Fruit fly (Drosophila melanogaster) whole organism, embryonic: Measurements from ENCODE around the gene Usp30.

ENCODE experiments used
- Adf1 ChIP-seq: fragments of 200-800 bp; sonication (Bioruptor generic); IDR thresholded peaks from 2 replicates; pipeline ENCODE4 v1.3.6; 2022; ENCODE audit warnings: missing biosample characterization, missing genetic modification characterization
- Bgb ChIP-seq: fragments of 200-800 bp; sonication (Bioruptor generic); IDR thresholded peaks from 2 replicates; pipeline ENCODE4 v1.3.6; 2022; ENCODE audit warnings: missing biosample characterization, missing genetic modification characterization; ENCODE audit not compliant: partially characterized antibody
- Bteb2 ChIP-seq: fragments of 200-800 bp; sonication (Bioruptor generic); optimal IDR thresholded peaks from 2 replicates; lab custom pipeline; 2016; ENCODE audit warnings: missing biosample characterization, missing genetic modification characterization
- CG11093 ChIP-seq: fragments of 200-800 bp; sonication (Bioruptor generic); IDR thresholded peaks from 3 replicates; pipeline ENCODE4 v1.3.6; 2022; ENCODE audit warnings: missing biosample characterization, missing genetic modification characterization
- CG11696 ChIP-seq: fragments of 200-800 bp; sonication (Bioruptor generic); IDR thresholded peaks from 2 replicates; pipeline ENCODE4 v1.3.6; 2022; ENCODE audit warnings: missing biosample characterization, missing genetic modification characterization
- CG12155 ChIP-seq: fragments of 200-800 bp; sonication (Bioruptor generic); optimal IDR thresholded peaks from 3 replicates; lab custom pipeline; 2016; ENCODE audit warnings: missing biosample characterization, missing genetic modification characterization
- CG13775 ChIP-seq: fragments of 200-800 bp; sonication (Bioruptor generic); optimal IDR thresholded peaks from 3 replicates; lab custom pipeline; 2017; ENCODE audit warnings: missing biosample characterization, mild to moderate bottlenecking, missing genetic modification characterization
- CG15011 ChIP-seq: fragments of 200-800 bp; sonication (Bioruptor generic); optimal IDR thresholded peaks from 3 replicates; lab custom pipeline; 2018; ENCODE audit warnings: missing biosample characterization, mild to moderate bottlenecking, missing genetic modification characterization
- CG16863 ChIP-seq: fragments of 200-800 bp; sonication (Bioruptor generic); optimal IDR thresholded peaks from 3 replicates; lab custom pipeline; 2016; ENCODE audit warnings: missing biosample characterization, missing genetic modification characterization
- CG30020 ChIP-seq: fragments of 200-800 bp; optimal IDR thresholded peaks from 2 replicates; lab custom pipeline; 2019; ENCODE audit warnings: missing biosample characterization, mild to moderate bottlenecking, missing genetic modification characterization, moderate library complexity
- CG4360 ChIP-seq: fragments of 200-800 bp; sonication (Bioruptor generic); IDR thresholded peaks from 2 replicates; pipeline ENCODE4 v1.3.6; 2022; ENCODE audit warnings: missing biosample characterization, missing genetic modification characterization
- CG4404 ChIP-seq: fragments of 200-800 bp; sonication (Bioruptor generic); IDR thresholded peaks from 2 replicates; pipeline ENCODE4 v1.3.6; 2022; ENCODE audit warnings: missing biosample characterization, missing genetic modification characterization
- CG4820 ChIP-seq: fragments of 200-800 bp; sonication (Bioruptor generic); optimal IDR thresholded peaks from 3 replicates; lab custom pipeline; 2016; ENCODE audit warnings: missing biosample characterization, missing genetic modification characterization
- CG4854 ChIP-seq: fragments of 200-800 bp; sonication (Bioruptor generic); optimal IDR thresholded peaks from 2 replicates; lab custom pipeline; 2016; ENCODE audit warnings: missing biosample characterization, missing genetic modification characterization, inconsistent platforms
- CG7271 ChIP-seq: fragments of 200-800 bp; sonication (Bioruptor generic); optimal IDR thresholded peaks from 2 replicates; lab custom pipeline; 2018; ENCODE audit warnings: missing biosample characterization, mild to moderate bottlenecking, missing genetic modification characterization, moderate library complexity
- CG8290 ChIP-seq, 3 experiments: fragments of 200-800 bp; sonication (Bioruptor generic); optimal IDR thresholded peaks; 2 replicates each; lab custom pipeline; 2016 to 2019; ENCODE audit warnings: missing biosample characterization in 3 of 3, missing genetic modification characterization in 3 of 3, mild to moderate bottlenecking in 2 of 3, moderate library complexity in 1 of 3
- CG9215 ChIP-seq: fragments of 200-800 bp; sonication (Bioruptor generic); IDR thresholded peaks from 2 replicates; pipeline ENCODE4 v1.3.6; 2022; ENCODE audit warnings: missing biosample characterization, missing genetic modification characterization
- Doc2 ChIP-seq: fragments of 200-800 bp; sonication (Bioruptor generic); IDR thresholded peaks from 2 replicates; pipeline ENCODE4 v1.3.6; 2022; ENCODE audit warnings: missing biosample characterization, missing genetic modification characterization
- Ets65A ChIP-seq: fragments of 200-800 bp; sonication (Bioruptor generic); peaks from one replicate; lab custom pipeline; 2016; ENCODE audit warnings: missing biosample characterization, missing genetic modification characterization
- Ets97D ChIP-seq: fragments of 200-800 bp; sonication (Bioruptor generic); optimal IDR thresholded peaks from 3 replicates; lab custom pipeline; 2016; ENCODE audit warnings: missing biosample characterization, missing genetic modification characterization
- GATAe ChIP-seq: fragments of 200-800 bp; sonication (Bioruptor generic); conservative IDR thresholded peaks from 2 replicates; pipeline ENCODE4 v1.3.6; 2022; ENCODE audit warnings: missing biosample characterization, missing genetic modification characterization
- Hmx ChIP-seq: fragments of 200-800 bp; sonication (Bioruptor generic); optimal IDR thresholded peaks from 2 replicates; lab custom pipeline; 2016; ENCODE audit warnings: missing biosample characterization, missing genetic modification characterization
- Hr51 ChIP-seq, 2 experiments: fragments of 200-800 bp; sonication (Bioruptor generic); optimal IDR thresholded peaks; 2 replicates in 1 of 2; 3 replicates in 1 of 2; lab custom pipeline; 2016 to 2018; ENCODE audit warnings: missing biosample characterization in 2 of 2, missing genetic modification characterization in 2 of 2, mild to moderate bottlenecking in 1 of 2, moderate library complexity in 1 of 2
- Mad ChIP-seq: fragments of 200-800 bp; sonication (Bioruptor generic); optimal IDR thresholded peaks from 2 replicates; lab custom pipeline; 2016; ENCODE audit warnings: missing biosample characterization, missing genetic modification characterization
- Med ChIP-seq: fragments of 200-800 bp; sonication (Bioruptor generic); peaks from one replicate; lab custom pipeline; 2016; ENCODE audit warnings: missing biosample characterization, missing genetic modification characterization, mild to moderate bottlenecking, inconsistent platforms, moderate library complexity
- NC2α ChIP-seq: fragments of 200-800 bp; sonication (Bioruptor generic); optimal IDR thresholded peaks from 2 replicates; lab custom pipeline; 2016; ENCODE audit warnings: missing biosample characterization, missing genetic modification characterization
- Pdp1 ChIP-seq, 2 experiments: fragments of 200-800 bp; sonication (Bioruptor generic); optimal IDR thresholded peaks; 3 replicates each; lab custom pipeline; 2016; ENCODE audit warnings: missing biosample characterization in 2 of 2, missing genetic modification characterization in 2 of 2, mild to moderate bottlenecking in 1 of 2, moderate library complexity in 1 of 2
- Ravus ChIP-seq: fragments of 200-800 bp; sonication (Bioruptor generic); IDR thresholded peaks from 2 replicates; pipeline ENCODE4 v1.3.6; 2022; ENCODE audit warnings: missing biosample characterization, missing genetic modification characterization
- Stat92E ChIP-seq, 3 experiments: fragments of >200 bp in 2 of 3; fragments of 200-800 bp in 1 of 3; sonication (Bioruptor generic) in 1 of 3; optimal IDR thresholded peaks; 2 replicates each; lab custom pipeline; 2017 to 2019; ENCODE audit warnings: missing biosample characterization in 3 of 3, missing genetic modification characterization in 3 of 3, mild to moderate bottlenecking in 1 of 3, moderate library complexity in 1 of 3
- cad ChIP-seq: fragments of >200 bp; optimal IDR thresholded peaks from 2 replicates; lab custom pipeline; 2017; ENCODE audit warnings: missing biosample characterization, missing genetic modification characterization
- cas ChIP-seq: fragments of 200-800 bp; sonication (Bioruptor generic); IDR thresholded peaks from 2 replicates; pipeline ENCODE4 v1.3.6; 2022; ENCODE audit warnings: missing biosample characterization, missing genetic modification characterization
- cwo ChIP-seq: fragments of 200-800 bp; sonication (Bioruptor generic); optimal IDR thresholded peaks from 3 replicates; lab custom pipeline; 2017; ENCODE audit warnings: missing biosample characterization, missing genetic modification characterization, mild to moderate bottlenecking, moderate library complexity, missing genetic modification reagents
- dmrt11E ChIP-seq: fragments of 200-800 bp; sonication (Bioruptor generic); optimal IDR thresholded peaks from 3 replicates; lab custom pipeline; 2018; ENCODE audit warnings: missing biosample characterization, mild to moderate bottlenecking, missing genetic modification characterization, moderate library complexity
- en ChIP-seq: fragments of 200-800 bp; sonication (Bioruptor generic); optimal IDR thresholded peaks from 2 replicates; lab custom pipeline; 2016; ENCODE audit warnings: missing biosample characterization, missing genetic modification characterization
- exex ChIP-seq: fragments of 200-800 bp; sonication (Bioruptor generic); optimal IDR thresholded peaks from 4 replicates; lab custom pipeline; 2018; ENCODE audit warnings: missing biosample characterization, mild to moderate bottlenecking, missing genetic modification characterization, moderate library complexity
- her ChIP-seq: fragments of 200-800 bp; sonication (Bioruptor generic); optimal IDR thresholded peaks from 2 replicates; lab custom pipeline; 2016; ENCODE audit warnings: missing biosample characterization, missing genetic modification characterization
- inv ChIP-seq: fragments of 200-800 bp; sonication (Bioruptor generic); IDR thresholded peaks from 2 replicates; pipeline ENCODE4 v1.3.6; 2022; ENCODE audit warnings: missing biosample characterization, missing genetic modification characterization; ENCODE audit not compliant: partially characterized antibody
- mirr ChIP-seq: fragments of 200-800 bp; sonication (Bioruptor generic); optimal IDR thresholded peaks from 3 replicates; lab custom pipeline; 2018; ENCODE audit warnings: missing biosample characterization, mild to moderate bottlenecking, missing genetic modification characterization
- oc ChIP-seq: fragments of 200-800 bp; sonication (Bioruptor generic); optimal IDR thresholded peaks from 2 replicates; lab custom pipeline; 2018; ENCODE audit warnings: missing biosample characterization, mild to moderate bottlenecking, missing genetic modification characterization, moderate library complexity
- onecut ChIP-seq: fragments of 200-800 bp; sonication (Bioruptor generic); IDR thresholded peaks from 2 replicates; pipeline ENCODE4 v1.3.6; 2022; ENCODE audit warnings: missing biosample characterization, missing genetic modification characterization
- otp ChIP-seq: fragments of 200-800 bp; sonication (Bioruptor generic); IDR thresholded peaks from 3 replicates; pipeline ENCODE4, ENCODE4 v1.3.6; 2022; ENCODE audit warnings: missing biosample characterization, missing genetic modification characterization
- prd ChIP-seq, 3 experiments: fragments of >200 bp in 2 of 3; fragments of 200-800 bp in 1 of 3; sonication (Bioruptor generic) in 1 of 3; optimal IDR thresholded peaks in 2 of 3; IDR thresholded peaks in 1 of 3; 2 replicates in 2 of 3; 3 replicates in 1 of 3; pipeline versions ENCODE4 v1.3.6 to Lab custom; 2017 to 2022; ENCODE audit warnings: missing biosample characterization in 1 of 3, missing genetic modification characterization in 1 of 3
- ranshi ChIP-seq: fragments of 200-800 bp; sonication (Bioruptor generic); IDR thresholded peaks from 2 replicates; pipeline ENCODE4 v1.3.6; 2022; ENCODE audit warnings: missing biosample characterization, missing genetic modification characterization
- sd ChIP-seq: fragments of 200-800 bp; sonication (Bioruptor generic); optimal IDR thresholded peaks from 3 replicates; lab custom pipeline; 2018; ENCODE audit warnings: missing biosample characterization, mild to moderate bottlenecking, missing genetic modification characterization, moderate library complexity
- ssp ChIP-seq: fragments of 200-800 bp; sonication (Bioruptor generic); IDR thresholded peaks from 2 replicates; pipeline ENCODE4 v1.3.6; 2022; ENCODE audit warnings: missing biosample characterization, missing genetic modification characterization
- tap ChIP-seq: fragments of 200-800 bp; optimal IDR thresholded peaks from 3 replicates; lab custom pipeline; 2019; ENCODE audit warnings: missing biosample characterization, mild to moderate bottlenecking, missing genetic modification characterization, moderate library complexity
- tna ChIP-seq: fragments of 200-800 bp; sonication (Bioruptor generic); IDR thresholded peaks from 2 replicates; pipeline ENCODE4 v1.3.6; 2022; ENCODE audit warnings: missing biosample characterization, missing genetic modification characterization; ENCODE audit not compliant: partially characterized antibody
- tup ChIP-seq: fragments of 200-800 bp; sonication (Bioruptor generic); optimal IDR thresholded peaks from 2 replicates; lab custom pipeline; 2016; ENCODE audit warnings: missing biosample characterization, mild to moderate bottlenecking, missing genetic modification characterization, moderate library complexity
- yki ChIP-seq: fragments of >200 bp; optimal IDR thresholded peaks from 3 replicates; lab custom pipeline; 2018
- zfh2 ChIP-seq: fragments of 200-800 bp; sonication (Bioruptor generic); optimal IDR thresholded peaks from 2 replicates; lab custom pipeline; 2016; ENCODE audit warnings: missing biosample characterization, missing genetic modification characterization

The Usp30 gene

dm6 chrX:5884294-5884693 is 4.7 kb upstream of the Usp30 start:
- TF ChIP-seq CG8290 (GFP tag; optimal IDR thresholded peaks at IDR 0.05; lab: Kevin White, UChicago) (no peak), CG8290 (tag; optimal IDR thresholded peaks at IDR 0.05; lab: Kevin White, UChicago) (no peak), cwo (GFP tag; lab: Kevin White, UChicago) (no peak), tup (GFP tag; lab: Kevin White, UChicago) (no peak), Pdp1 (GFP tag; optimal IDR thresholded peaks at IDR 0.05; lab: Kevin White, UChicago) (peak in 1 of 2 experiments; percentile 88), Bgb (GFP tag; lab: Robert Waterston, UW) (no peak), Stat92E (GFP tag; optimal IDR thresholded peaks at IDR 0.05; lab: Kevin White, UChicago) (no peak), CG4360 (GFP tag; lab: Robert Waterston, UW) (no peak), Hr51 (GFP tag; optimal IDR thresholded peaks at IDR 0.05; lab: Kevin White, UChicago) (no peak), CG16863 (GFP tag; lab: Kevin White, UChicago) (no peak), Med (GFP tag; lab: Kevin White, UChicago) (peak; percentile 24), Ets97D (GFP tag; lab: Kevin White, UChicago) (no peak), inv (GFP tag; lab: Robert Waterston, UW) (no peak), CG15011 (GFP tag; lab: Kevin White, UChicago) (no peak), GATAe (GFP tag; lab: Robert Waterston, UW) (peak; percentile 22; the same call in 1 of the 2 replicates), CG13775 (GFP tag; lab: Kevin White, UChicago) (no peak), zfh2 (no peak), sd (tag; lab: Kevin White, UChicago) (peak; percentile 48), Adf1 (GFP tag; lab: Robert Waterston, UW) (no peak), Ravus (GFP tag; lab: Robert Waterston, UW) (no peak), oc (tag; lab: Kevin White, UChicago) (no peak), exex (tag; lab: Kevin White, UChicago) (peak; percentile 39), cas (no peak), Bteb2 (no peak), prd (optimal IDR thresholded peaks at IDR 0.05; lab: Kevin White, UChicago) (no peak), prd (GFP tag; IDR thresholded peaks at IDR 0.05; lab: Robert Waterston, UW) (no peak)

DNA sequence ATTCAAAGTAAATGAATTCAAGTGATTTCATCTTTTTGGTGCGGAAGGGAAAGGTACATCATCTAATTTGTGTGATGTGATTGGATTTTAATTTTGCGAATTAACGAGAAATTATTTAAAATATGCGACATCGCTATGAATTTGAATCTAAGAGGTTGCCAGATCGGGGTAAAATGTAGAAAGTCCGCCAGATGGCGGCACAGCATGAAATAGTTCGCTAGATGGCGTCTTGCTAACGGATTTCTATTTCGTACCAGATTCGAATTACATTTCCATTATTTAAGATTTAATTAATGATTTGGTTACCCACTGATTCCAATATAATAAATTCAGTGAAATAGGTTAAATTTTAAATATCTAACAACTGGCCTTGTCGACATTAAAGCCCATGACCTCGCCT is 3.8 kb upstream of the Usp30 start:
- TF ChIP-seq tna (no peak), her (no peak), CG4820 (peak; percentile 19), onecut (GFP tag; lab: Robert Waterston, UW) (peak; percentile 30; the same call in 1 of the 2 replicates), ranshi (GFP tag; lab: Robert Waterston, UW) (peak; percentile 13; the same call in 1 of the 2 replicates), Mad (peak; percentile 21), otp (GFP tag; lab: Robert Waterston, UW) (0 out of 3 replicates have a peak, but pooled peaks have one; percentile 32), CG7271 (tag; lab: Kevin White, UChicago) (no peak), ssp (GFP tag; lab: Robert Waterston, UW) (0 out of 2 replicates have a peak, but pooled peaks have one; percentile 28), Hmx (GFP tag; lab: Kevin White, UChicago) (no peak), cad (GFP tag; lab: Kevin White, UChicago) (no peak), CG12155 (GFP tag; lab: Kevin White, UChicago) (peak; percentile 6), en (GFP tag; lab: Kevin White, UChicago) (peak; percentile 11), dmrt11E (tag; lab: Kevin White, UChicago) (peak; percentile 6), tap (tag; lab: Kevin White, UChicago) (no peak), CG30020 (tag; lab: Kevin White, UChicago) (no peak), mirr (GFP tag; lab: Kevin White, UChicago) (no peak), NC2α (GFP tag; lab: Kevin White, UChicago) (no peak), Doc2 (no peak), CG4404 (no peak), CG4854 (GFP tag; lab: Kevin White, UChicago) (peak; percentile 13), CG11696 (GFP tag; lab: Robert Waterston, UW) (no peak), oc (tag; lab: Kevin White, UChicago) (no peak), CG9215 (GFP tag; lab: Robert Waterston, UW) (no peak), Ets65A (GFP tag; lab: Kevin White, UChicago) (peak; percentile 94), CG11093 (GFP tag; lab: Robert Waterston, UW) (no peak), yki (lab: Kevin White, UChicago) (no peak)
